Fruit fly (Drosophila melanogaster): ENCODE results near the gene Cyp4ae1.

The Cyp4ae1 gene

DNA sequence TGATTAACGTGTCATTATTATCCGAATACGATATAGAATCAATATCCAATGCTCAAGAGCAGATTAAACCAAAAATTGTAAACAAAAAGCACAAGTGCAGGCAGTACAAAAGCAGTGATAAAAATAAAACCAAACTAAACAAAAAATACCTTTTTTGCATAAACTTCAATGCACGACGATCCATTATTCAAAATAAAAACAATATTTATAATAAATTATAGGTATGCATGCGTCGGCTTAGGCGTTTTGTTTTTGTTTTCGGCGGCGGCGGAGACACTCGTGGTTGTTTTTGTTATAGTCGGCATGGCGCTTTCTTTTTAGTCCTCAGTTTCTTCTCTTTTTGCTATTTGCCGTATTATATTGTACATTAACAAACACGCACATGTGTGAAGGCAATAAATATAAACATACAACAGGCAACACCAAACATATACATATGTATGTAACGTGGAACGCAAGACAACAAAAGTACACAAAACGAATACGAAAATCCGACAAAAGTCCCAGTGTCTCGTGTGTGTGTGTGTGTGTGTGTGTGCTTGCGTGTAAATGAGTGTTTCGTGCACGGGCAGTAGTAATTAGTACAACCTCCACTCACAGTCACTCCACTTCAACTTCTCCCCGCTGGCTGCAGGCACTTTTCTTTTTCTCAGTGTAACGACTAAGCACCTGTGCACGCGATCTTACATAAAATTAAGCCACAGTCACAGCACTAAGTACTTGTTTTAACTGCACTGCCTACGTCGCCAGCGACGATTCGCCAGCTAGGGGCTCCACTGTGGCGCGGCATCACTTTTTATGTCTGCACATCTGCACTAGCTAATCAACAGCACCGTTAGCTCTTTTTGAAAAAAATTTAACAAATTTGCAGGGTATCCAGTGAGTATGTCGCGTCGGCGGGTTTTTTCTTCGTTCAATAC, 42.7 kb upstream of the Cyp4ae1 start:
- TF ChIP-seq CG4404 (GFP tag; IDR thresholded peaks at IDR 0.05) (peak; percentile 52), CG4282 (GFP tag; optimal IDR thresholded peaks at IDR 0.05) (no peak), wor (GFP tag; IDR thresholded peaks at IDR 0.05) (peak; percentile 28; the same call in 1 of the 2 replicates), Atf6 (GFP tag; IDR thresholded peaks at IDR 0.05) (no peak), bbx (GFP tag; IDR thresholded peaks at IDR 0.05; ENCODE audit: partially characterized antibody) (no peak), CG5245 (GFP tag; optimal IDR thresholded peaks at IDR 0.05) (no peak), CG8765 (GFP tag; IDR thresholded peaks at IDR 0.05) (no peak; the same call in 1 of the 2 replicates), chm (GFP tag; IDR thresholded peaks at IDR 0.05) (no peak), wek (GFP tag; optimal IDR thresholded peaks at IDR 0.05) (no peak), nmo (GFP tag; optimal IDR thresholded peaks at IDR 0.05) (peak; percentile 15), dimm (GFP tag; IDR thresholded peaks at IDR 0.05) (no peak), ro (GFP tag; IDR thresholded peaks at IDR 0.05) (no peak), CG33557 (GFP tag; optimal IDR thresholded peaks at IDR 0.05) (no peak), CG3281 (GFP tag; optimal IDR thresholded peaks at IDR 0.05) (peak; percentile 30), corto (GFP tag; optimal IDR thresholded peaks at IDR 0.05) (no peak), CG8281 (tag; optimal IDR thresholded peaks at IDR 0.05) (no peak), CG10654 (GFP tag; optimal IDR thresholded peaks at IDR 0.05) (no peak), ab (GFP tag; optimal IDR thresholded peaks at IDR 0.05) (peak; percentile 33), tin (GFP tag; optimal IDR thresholded peaks at IDR 0.05) (no peak), CG15696 (tag; optimal IDR thresholded peaks at IDR 0.05) (no peak), Bgb (GFP tag; IDR thresholded peaks at IDR 0.05; ENCODE audit: partially characterized antibody) (no peak), prd (optimal IDR thresholded peaks at IDR 0.05) (no peak), prd (GFP tag; IDR thresholded peaks at IDR 0.05) (peak; percentile 65; the same call in 2 of the 3 replicates), CG6813 (GFP tag; optimal IDR thresholded peaks at IDR 0.05) (no peak), tll (GFP tag; optimal IDR thresholded peaks at IDR 0.05) (no peak), CG18011 (GFP tag; optimal IDR thresholded peaks at IDR 0.05) (no peak), CG15479 (GFP tag; optimal IDR thresholded peaks at IDR 0.05) (no peak), CG16813 (GFP tag; IDR thresholded peaks at IDR 0.05; ENCODE audit: partially characterized antibody) (no peak), knrl (GFP tag; IDR thresholded peaks at IDR 0.05; ENCODE audit: partially characterized antibody) (no peak), CG32532 (GFP tag; IDR thresholded peaks at IDR 0.05) (peak; percentile 57), Bteb2 (GFP tag; optimal IDR thresholded peaks at IDR 0.05) (no peak), CG10366 (GFP tag; IDR thresholded peaks at IDR 0.05) (peak; percentile 39; the same call in 1 of the 2 replicates), eyg (GFP tag; optimal IDR thresholded peaks at IDR 0.05) (no peak), CG10267 (tag; optimal IDR thresholded peaks at IDR 0.05) (no peak), Meics (GFP tag; optimal IDR thresholded peaks at IDR 0.05) (peak; percentile 57), z (GFP tag; IDR thresholded peaks at IDR 0.05) (peak; percentile 20; the same call in 1 of the 3 replicates), CG17612 (GFP tag; IDR thresholded peaks at IDR 0.05) (peak; percentile 58; the same call in 1 of the 2 replicates), CG30431 (GFP tag; optimal IDR thresholded peaks at IDR 0.05) (peak; percentile 12), CHES-1-like (GFP tag; optimal IDR thresholded peaks at IDR 0.05) (peak; percentile 14), bigmax (GFP tag; optimal IDR thresholded peaks at IDR 0.05) (no peak), Antp (GFP tag; optimal IDR thresholded peaks at IDR 0.05) (peak; percentile 34), Optix (GFP tag; IDR thresholded peaks at IDR 0.05) (no peak), insv (GFP tag; optimal IDR thresholded peaks at IDR 0.05) (no peak), cg (GFP tag; optimal IDR thresholded peaks at IDR 0.05) (no peak), ind (GFP tag; optimal IDR thresholded peaks at IDR 0.05) (peak; percentile 51), NfI (GFP tag; optimal IDR thresholded peaks at IDR 0.05) (peak; percentile 21), Tbp (GFP tag; optimal IDR thresholded peaks at IDR 0.05) (no peak), ERR (GFP tag; optimal IDR thresholded peaks at IDR 0.05) (peak; percentile 22), gfzf (GFP tag; optimal IDR thresholded peaks at IDR 0.05) (no peak)
